Fruit fly (Drosophila melanogaster): Measurements from ENCODE around the gene CG17564.

Gene CG17564

dm6 chr2L:19337971-19338732, 38.4 kb upstream of the CG17564 start:
- no peak for TF ChIP-seq CG10348 (GFP tag; IDR thresholded peaks at IDR 0.05)
- no peak for TF ChIP-seq fd96Ca (GFP tag; IDR thresholded peaks at IDR 0.05)
- TF ChIP-seq Ets98B (GFP tag; IDR thresholded peaks at IDR 0.05), result no peak
- no peak for TF ChIP-seq Pif1A (GFP tag; optimal IDR thresholded peaks at IDR 0.05)
- TF ChIP-seq gl (tag; optimal IDR thresholded peaks at IDR 0.05), result no peak
- TF ChIP-seq CG15710 (tag; optimal IDR thresholded peaks at IDR 0.05), result no peak
- no peak for TF ChIP-seq rn (GFP tag; IDR thresholded peaks at IDR 0.05)
- TF ChIP-seq CG4496 (GFP tag; IDR thresholded peaks at IDR 0.05), result no peak
- no peak for TF ChIP-seq CG8301 (tag; optimal IDR thresholded peaks at IDR 0.05)
- TF ChIP-seq Snoo (tag; optimal IDR thresholded peaks at IDR 0.05), result no peak
- TF ChIP-seq CG14655 (GFP tag; optimal IDR thresholded peaks at IDR 0.05), result no peak
- TF ChIP-seq CG9948 (tag; optimal IDR thresholded peaks at IDR 0.05), result no peak
- no peak for TF ChIP-seq D1 (tag; optimal IDR thresholded peaks at IDR 0.05)
- TF ChIP-seq CG17806 (tag; optimal IDR thresholded peaks at IDR 0.05), result no peak
- no peak for TF ChIP-seq CG12605 (GFP tag; IDR thresholded peaks at IDR 0.05)
- TF ChIP-seq CG34367 (tag; optimal IDR thresholded peaks at IDR 0.05), result no peak
- no peak for TF ChIP-seq Pif1B (GFP tag; optimal IDR thresholded peaks at IDR 0.05)
- no peak for TF ChIP-seq EcR (GFP tag; optimal IDR thresholded peaks at IDR 0.05)

- TF ChIP-seq CG15710 (tag; optimal IDR thresholded peaks at IDR 0.05) (peak; percentile 14), CG12605 (GFP tag; IDR thresholded peaks at IDR 0.05) (no peak), gl (tag; optimal IDR thresholded peaks at IDR 0.05) (no peak), CG8159 (tag; optimal IDR thresholded peaks at IDR 0.05) (peak; percentile 28), CG14655 (GFP tag; optimal IDR thresholded peaks at IDR 0.05) (peak; percentile 39), Snoo (tag; optimal IDR thresholded peaks at IDR 0.05) (no peak), Ets98B (GFP tag; IDR thresholded peaks at IDR 0.05) (0 out of 2 replicates have a peak, but pooled peaks have one; percentile 23), CG9948 (tag; optimal IDR thresholded peaks at IDR 0.05) (peak; percentile 22), rn (GFP tag; IDR thresholded peaks at IDR 0.05) (no peak), fd96Ca (GFP tag; IDR thresholded peaks at IDR 0.05) (0 out of 3 replicates have a peak, but pooled peaks have one; percentile 16), Pif1A (GFP tag; optimal IDR thresholded peaks at IDR 0.05) (peak; percentile 3), CG8301 (tag; optimal IDR thresholded peaks at IDR 0.05) (peak; percentile 14), CG17806 (tag; optimal IDR thresholded peaks at IDR 0.05) (peak; percentile 19), CG32121 (GFP tag; IDR thresholded peaks at IDR 0.05) (peak; percentile 30; the same call in 1 of the 2 replicates), CG4496 (GFP tag; IDR thresholded peaks at IDR 0.05) (no peak)
These were observed 35.3 kb upstream of the CG17564 start for dm6 chr2L:19335052-19335451.

dm6 chr2L:19333972-19334371, 34.2 kb upstream of the CG17564 start:
- no peak for TF ChIP-seq Ets98B (GFP tag; IDR thresholded peaks at IDR 0.05)
- no peak for TF ChIP-seq rn (GFP tag; IDR thresholded peaks at IDR 0.05)
- TF ChIP-seq EcR (GFP tag; optimal IDR thresholded peaks at IDR 0.05), result no peak
- no peak for TF ChIP-seq CG9948 (tag; optimal IDR thresholded peaks at IDR 0.05)
- TF ChIP-seq CG8301 (tag; optimal IDR thresholded peaks at IDR 0.05), result no peak
- no peak for TF ChIP-seq CG4496 (GFP tag; IDR thresholded peaks at IDR 0.05)

- TF ChIP-seq Pif1B (GFP tag; optimal IDR thresholded peaks at IDR 0.05) (peak; percentile 67), CG8301 (tag; optimal IDR thresholded peaks at IDR 0.05) (peak; percentile 77), CG12605 (GFP tag; IDR thresholded peaks at IDR 0.05) (peak; percentile 55; the same call in 1 of the 2 replicates), CG8159 (tag; optimal IDR thresholded peaks at IDR 0.05) (peak; percentile 97), CG34367 (tag; optimal IDR thresholded peaks at IDR 0.05) (peak; percentile 73), gl (tag; optimal IDR thresholded peaks at IDR 0.05) (peak; percentile 40), CG10348 (GFP tag; IDR thresholded peaks at IDR 0.05) (no peak), fd96Ca (GFP tag; IDR thresholded peaks at IDR 0.05) (peak; percentile 83), Pif1A (GFP tag; optimal IDR thresholded peaks at IDR 0.05) (peak; percentile 74), rn (GFP tag; IDR thresholded peaks at IDR 0.05) (peak; percentile 26; the same call in 1 of the 2 replicates), CG15710 (tag; optimal IDR thresholded peaks at IDR 0.05) (peak; percentile 77), Ets98B (GFP tag; IDR thresholded peaks at IDR 0.05) (peak; percentile 69), CG14655 (GFP tag; optimal IDR thresholded peaks at IDR 0.05) (peak; percentile 77), CG13204 (GFP tag; optimal IDR thresholded peaks at IDR 0.05) (no peak), Snoo (tag; optimal IDR thresholded peaks at IDR 0.05) (peak; percentile 62), EcR (GFP tag; optimal IDR thresholded peaks at IDR 0.05) (no peak), CG9948 (tag; optimal IDR thresholded peaks at IDR 0.05) (peak; percentile 71), CG32121 (GFP tag; IDR thresholded peaks at IDR 0.05) (peak; percentile 61; the same call in 1 of the 2 replicates), CG4496 (GFP tag; IDR thresholded peaks at IDR 0.05) (peak; percentile 74; the same call in 1 of the 3 replicates), CG17806 (tag; optimal IDR thresholded peaks at IDR 0.05) (peak; percentile 72), D1 (tag; optimal IDR thresholded peaks at IDR 0.05) (no peak)
These were observed 28.9 kb upstream of the CG17564 start for dm6 chr2L:19328610-19329009.

dm6 chr2L:19327828-19328227, 28.1 kb upstream of the CG17564 start:
- no peak for TF ChIP-seq CG4496 (GFP tag; IDR thresholded peaks at IDR 0.05)
- TF ChIP-seq Pif1A (GFP tag; optimal IDR thresholded peaks at IDR 0.05), result no peak
- TF ChIP-seq CG12605 (GFP tag; IDR thresholded peaks at IDR 0.05), result 0 out of 2 replicates have a peak, but pooled peaks have one; percentile 18
- peak; percentile 52 for TF ChIP-seq CG9948 (tag; optimal IDR thresholded peaks at IDR 0.05)
- TF ChIP-seq Ets98B (GFP tag; IDR thresholded peaks at IDR 0.05), result no peak
- TF ChIP-seq CG34367 (tag; optimal IDR thresholded peaks at IDR 0.05), result peak; percentile 6
- TF ChIP-seq CG14655 (GFP tag; optimal IDR thresholded peaks at IDR 0.05), result peak; percentile 57
- peak; percentile 25 for TF ChIP-seq CG17806 (tag; optimal IDR thresholded peaks at IDR 0.05)
- no peak for TF ChIP-seq CG13204 (GFP tag; optimal IDR thresholded peaks at IDR 0.05)
- TF ChIP-seq CG15710 (tag; optimal IDR thresholded peaks at IDR 0.05), result peak; percentile 28
- no peak for TF ChIP-seq Pif1B (GFP tag; optimal IDR thresholded peaks at IDR 0.05)
- peak; percentile 44 for TF ChIP-seq CG8159 (tag; optimal IDR thresholded peaks at IDR 0.05)
- TF ChIP-seq CG8301 (tag; optimal IDR thresholded peaks at IDR 0.05), result peak; percentile 44

Data from whole organism, pupa.